Worm (Caenorhabditis elegans) whole organism, L2 larva: ENCODE data around the gene F45E4.5.
A peak's percentile ranks its signal among the peaks of the same experiment; 100 is the strongest.

Experiments
- mab-5 ChIP-seq: fragments of 150-350 bp; optimal IDR thresholded peaks from 2 replicates; lab custom pipeline; 2014; ENCODE audit warnings: missing biosample characterization, missing genetic modification characterization
- snpc-4 ChIP-seq: fragments of 150-350 bp; optimal IDR thresholded peaks from 2 replicates; lab custom pipeline; 2014; ENCODE audit warnings: missing biosample characterization, missing genetic modification characterization

- no peak for TF ChIP-seq snpc-4
- peak; percentile 69 for TF ChIP-seq mab-5 (tag; lab: Kevin White, UChicago)
These were observed 32.7 kb upstream of the F45E4.5 start for ce11 chrIV:7661569-7661968.
